Worm (Caenorhabditis elegans): ENCODE results near the gene Y55B1AR.4.

ce11 chrIII:638319-638718 is 33.0 kb upstream of the Y55B1AR.4 start, which contains the start of gene sbds-1:
- TF ChIP-seq lsy-27 (tag; optimal IDR thresholded peaks at IDR 0.05; ENCODE audit: borderline replicate concordance, insufficient read depth) (no peak), F22D6.2 (tag; optimal IDR thresholded peaks at IDR 0.05) (no peak), snpc-4 (GFP tag; optimal IDR thresholded peaks at IDR 0.05) (no peak), snpc-4 (tag; optimal IDR thresholded peaks at IDR 0.05) (no peak), pbrm-1 (GFP tag; IDR thresholded peaks at IDR 0.05) (no peak), ama-1 (optimal IDR thresholded peaks at IDR 0.05) (no peak), ama-1 (GFP tag; optimal IDR thresholded peaks at IDR 0.05) (no peak), unc-62 (GFP tag; optimal IDR thresholded peaks at IDR 0.05) (no peak), dox-1 (GFP tag; IDR thresholded peaks at IDR 0.05) (no peak), ceh-40 (GFP tag; IDR thresholded peaks at IDR 0.05) (no peak), C06A6.2 (GFP tag; conservative IDR thresholded peaks at IDR 0.05) (no peak), mcd-1 (GFP tag; IDR thresholded peaks at IDR 0.05) (no peak), somi-1 (GFP tag; optimal IDR thresholded peaks at IDR 0.05) (no peak), B0261.1 (tag; optimal IDR thresholded peaks at IDR 0.05) (no peak)
